Fruit fly (Drosophila melanogaster): Measurements from ENCODE around the gene CG9837.

dm6 chr3R:8787538-8788282 lies 25.7 kb downstream of the CG9837 start:
- TF ChIP-seq sage (GFP tag; optimal IDR thresholded peaks at IDR 0.05) (no peak), jim (GFP tag; optimal IDR thresholded peaks at IDR 0.05) (no peak), psq (GFP tag; optimal IDR thresholded peaks at IDR 0.05) (no peak)

All from whole organism, wandering third instar larva.